Fruit fly (Drosophila melanogaster) whole organism, embryonic: Measurements from ENCODE around the gene CG8006.

ENCODE experiments used
- Atf-2 ChIP-seq: fragments of 200-800 bp; sonication (Bioruptor generic); optimal IDR thresholded peaks from 2 replicates; lab custom pipeline; 2016; ENCODE audit warnings: missing biosample characterization, missing genetic modification characterization
- Blimp-1 ChIP-seq: fragments of 200-800 bp; sonication (Bioruptor generic); optimal IDR thresholded peaks from 3 replicates; lab custom pipeline; 2018; ENCODE audit warnings: missing biosample characterization, missing genetic modification characterization, mild to moderate bottlenecking, moderate library complexity, missing genetic modification reagents
- BtbVII ChIP-seq: fragments of 200-800 bp; sonication (Bioruptor generic); optimal IDR thresholded peaks from 3 replicates; lab custom pipeline; 2017; ENCODE audit warnings: missing biosample characterization, mild to moderate bottlenecking, missing genetic modification characterization
- CG10267 ChIP-seq: fragments of 200-800 bp; sonication (Bioruptor generic); optimal IDR thresholded peaks from 2 replicates; lab custom pipeline; 2018; ENCODE audit warnings: missing biosample characterization, mild to moderate bottlenecking, missing genetic modification characterization, moderate library complexity
- CG10366 ChIP-seq: fragments of 200-800 bp; sonication (Bioruptor generic); IDR thresholded peaks from 2 replicates; pipeline ENCODE4 v1.3.6; 2022; ENCODE audit warnings: missing biosample characterization, missing genetic modification characterization
- CG10565 ChIP-seq: fragments of 200-800 bp; sonication (Bioruptor generic); optimal IDR thresholded peaks from 3 replicates; lab custom pipeline; 2016; ENCODE audit warnings: missing biosample characterization, mild to moderate bottlenecking, missing genetic modification characterization
- CG11695 ChIP-seq: fragments of 200-800 bp; sonication (Bioruptor generic); IDR thresholded peaks from 3 replicates; pipeline ENCODE4 v1.3.6; 2022; ENCODE audit warnings: missing biosample characterization, missing genetic modification characterization
- CG12071 ChIP-seq: fragments of 200-800 bp; sonication (Bioruptor generic); optimal IDR thresholded peaks from 3 replicates; lab custom pipeline; 2018; ENCODE audit warnings: missing biosample characterization, mild to moderate bottlenecking, missing genetic modification characterization
- CG12104 ChIP-seq: fragments of 200-800 bp; sonication (Bioruptor generic); optimal IDR thresholded peaks from 3 replicates; lab custom pipeline; 2016; ENCODE audit warnings: missing biosample characterization, missing genetic modification characterization
- CG13424 ChIP-seq: fragments of 200-800 bp; sonication (Bioruptor generic); optimal IDR thresholded peaks from 2 replicates; lab custom pipeline; 2019; ENCODE audit warnings: missing biosample characterization, mild to moderate bottlenecking, missing genetic modification characterization, moderate library complexity
- CG14710 ChIP-seq: fragments of 200-800 bp; sonication (Bioruptor generic); optimal IDR thresholded peaks from 3 replicates; lab custom pipeline; 2019; ENCODE audit warnings: missing biosample characterization, mild to moderate bottlenecking, missing genetic modification characterization, moderate library complexity
- CG2678 ChIP-seq: fragments of 200-800 bp; sonication (Bioruptor generic); optimal IDR thresholded peaks from 3 replicates; lab custom pipeline; 2019; ENCODE audit warnings: missing biosample characterization, mild to moderate bottlenecking, missing genetic modification characterization, moderate library complexity
- CG2875 ChIP-seq: fragments of 200-800 bp; sonication (Bioruptor generic); optimal IDR thresholded peaks from 2 replicates; lab custom pipeline; 2017; ENCODE audit warnings: missing biosample characterization, mild to moderate bottlenecking, missing genetic modification characterization, missing genetic modification reagents
- CG31441 ChIP-seq: fragments of 200-800 bp; sonication (Bioruptor generic); IDR thresholded peaks from 2 replicates; pipeline ENCODE4 v1.3.6; 2022; ENCODE audit warnings: missing biosample characterization, missing genetic modification characterization
- CG32767 ChIP-seq: fragments of 200-800 bp; sonication (Bioruptor generic); IDR thresholded peaks from 2 replicates; pipeline ENCODE4 v1.3.6; 2022; ENCODE audit warnings: missing biosample characterization, missing genetic modification characterization
- CG3281 ChIP-seq: fragments of 200-800 bp; sonication (Bioruptor generic); optimal IDR thresholded peaks from 3 replicates; lab custom pipeline; 2017; ENCODE audit warnings: missing biosample characterization, mild to moderate bottlenecking, missing genetic modification characterization
- CG34224 ChIP-seq: fragments of 200-800 bp; sonication (Bioruptor generic); IDR thresholded peaks from 3 replicates; pipeline ENCODE4 v1.3.6; 2022; ENCODE audit warnings: missing biosample characterization, missing genetic modification characterization; ENCODE audit not compliant: partially characterized antibody
- CG4617 ChIP-seq: fragments of 200-800 bp; sonication (Bioruptor generic); optimal IDR thresholded peaks from 3 replicates; lab custom pipeline; 2016; ENCODE audit warnings: missing biosample characterization, missing genetic modification characterization, borderline replicate concordance
- CG4820 ChIP-seq: fragments of 200-800 bp; sonication (Bioruptor generic); optimal IDR thresholded peaks from 3 replicates; lab custom pipeline; 2016; ENCODE audit warnings: missing biosample characterization, missing genetic modification characterization
- CG6854 ChIP-seq: fragments of 200-800 bp; sonication (Bioruptor generic); optimal IDR thresholded peaks from 3 replicates; lab custom pipeline; 2017; ENCODE audit warnings: missing biosample characterization, mild to moderate bottlenecking, missing genetic modification characterization
- CG7357 ChIP-seq: fragments of 200-800 bp; sonication (Bioruptor generic); IDR thresholded peaks from 3 replicates; pipeline ENCODE4 v1.3.6; 2022; ENCODE audit warnings: missing biosample characterization, missing genetic modification characterization
- CG7928 ChIP-seq: fragments of 200-800 bp; sonication (Bioruptor generic); optimal IDR thresholded peaks from 2 replicates; lab custom pipeline; 2017; ENCODE audit warnings: missing biosample characterization, mild to moderate bottlenecking, missing genetic modification characterization
- CG7963 ChIP-seq: fragments of 200-800 bp; sonication (Bioruptor generic); IDR thresholded peaks from 3 replicates; pipeline ENCODE4 v1.3.6; 2022; ENCODE audit warnings: missing biosample characterization, missing genetic modification characterization; ENCODE audit not compliant: partially characterized antibody
- CG7987 ChIP-seq: fragments of 200-800 bp; sonication (Bioruptor generic); optimal IDR thresholded peaks from 2 replicates; lab custom pipeline; 2018; ENCODE audit warnings: missing biosample characterization, mild to moderate bottlenecking, missing genetic modification characterization, moderate library complexity
- CG9876 ChIP-seq: fragments of 200-800 bp; sonication (Bioruptor generic); optimal IDR thresholded peaks from 2 replicates; lab custom pipeline; 2016; ENCODE audit warnings: missing biosample characterization, missing genetic modification characterization
- D19B ChIP-seq: fragments of 200-800 bp; sonication (Bioruptor generic); optimal IDR thresholded peaks from 2 replicates; lab custom pipeline; 2017; ENCODE audit warnings: missing biosample characterization, mild to moderate bottlenecking, missing genetic modification characterization
- Dip3 ChIP-seq: fragments of 200-800 bp; sonication (Bioruptor generic); optimal IDR thresholded peaks from 3 replicates; lab custom pipeline; 2016; ENCODE audit warnings: missing biosample characterization, missing genetic modification characterization
- Eip74EF ChIP-seq, 2 experiments: fragments of 200-800 bp in 1 of 2; fragments of >200 bp in 1 of 2; sonication (Bioruptor generic) in 1 of 2; optimal IDR thresholded peaks; 2 replicates each; lab custom pipeline; 2017 to 2019; ENCODE audit warnings: missing biosample characterization in 2 of 2, missing genetic modification characterization in 2 of 2, mild to moderate bottlenecking in 1 of 2, moderate library complexity in 1 of 2
- Fer3 ChIP-seq: fragments of 200-800 bp; sonication (Bioruptor generic); optimal IDR thresholded peaks from 2 replicates; lab custom pipeline; 2018; ENCODE audit warnings: missing biosample characterization, mild to moderate bottlenecking, missing genetic modification characterization, moderate library complexity
- HHEX ChIP-seq: fragments of 200-800 bp; sonication (Bioruptor generic); optimal IDR thresholded peaks from 3 replicates; lab custom pipeline; 2017; ENCODE audit warnings: missing biosample characterization, mild to moderate bottlenecking, missing genetic modification characterization, missing genetic modification reagents
- Hr51 ChIP-seq, 2 experiments: fragments of 200-800 bp; sonication (Bioruptor generic); optimal IDR thresholded peaks; 2 replicates in 1 of 2; 3 replicates in 1 of 2; lab custom pipeline; 2016 to 2018; ENCODE audit warnings: missing biosample characterization in 2 of 2, missing genetic modification characterization in 2 of 2, mild to moderate bottlenecking in 1 of 2, moderate library complexity in 1 of 2
- Oli ChIP-seq: fragments of 200-800 bp; sonication (Bioruptor generic); optimal IDR thresholded peaks from 2 replicates; lab custom pipeline; 2018; ENCODE audit warnings: missing biosample characterization, mild to moderate bottlenecking, missing genetic modification characterization, moderate library complexity
- Ptx1 ChIP-seq: fragments of 200-800 bp; sonication (Bioruptor generic); IDR thresholded peaks from 2 replicates; pipeline ENCODE4 v1.3.6; 2022; ENCODE audit warnings: missing biosample characterization, missing genetic modification characterization
- Xbp1 ChIP-seq: fragments of 200-800 bp; sonication (Bioruptor generic); optimal IDR thresholded peaks from 3 replicates; lab custom pipeline; 2016; ENCODE audit warnings: missing biosample characterization, mild to moderate bottlenecking, missing genetic modification characterization
- ase ChIP-seq: fragments of 200-800 bp; sonication (Bioruptor generic); IDR thresholded peaks from 3 replicates; pipeline ENCODE4 v1.3.6; 2022; ENCODE audit warnings: missing biosample characterization, missing genetic modification characterization
- btn ChIP-seq: fragments of 200-800 bp; sonication (Bioruptor generic); optimal IDR thresholded peaks from 2 replicates; lab custom pipeline; 2016; ENCODE audit warnings: missing biosample characterization, missing genetic modification characterization
- chinmo ChIP-seq: fragments of 200-800 bp; sonication (Bioruptor generic); IDR thresholded peaks from 4 replicates; pipeline ENCODE4 v1.3.6; 2022; ENCODE audit warnings: missing biosample characterization, missing genetic modification characterization; ENCODE audit not compliant: partially characterized antibody
- croc ChIP-seq: fragments of 200-800 bp; sonication (Bioruptor generic); conservative IDR thresholded peaks from 3 replicates; pipeline ENCODE4 v1.3.6; 2022; ENCODE audit warnings: missing biosample characterization, missing genetic modification characterization
- eve ChIP-seq, 2 experiments: fragments of >200 bp; optimal IDR thresholded peaks; 2 replicates each; lab custom pipeline; 2017; ENCODE audit warnings: missing biosample characterization in 2 of 2, missing genetic modification characterization in 2 of 2
- gro ChIP-seq: fragments of 200-800 bp; sonication (Bioruptor generic); optimal IDR thresholded peaks from 2 replicates; lab custom pipeline; 2016; ENCODE audit warnings: missing biosample characterization, missing genetic modification characterization
- nerfin-1 ChIP-seq: fragments of 200-800 bp; sonication (Bioruptor generic); optimal IDR thresholded peaks from 3 replicates; lab custom pipeline; 2019; ENCODE audit warnings: missing biosample characterization, mild to moderate bottlenecking, missing genetic modification characterization, moderate library complexity
- nmo ChIP-seq: fragments of 200-800 bp; sonication (Bioruptor generic); optimal IDR thresholded peaks from 2 replicates; lab custom pipeline; 2018; ENCODE audit warnings: missing biosample characterization, mild to moderate bottlenecking, missing genetic modification characterization, moderate library complexity
- peb ChIP-seq: fragments of 200-800 bp; sonication (Bioruptor generic); IDR thresholded peaks from 2 replicates; pipeline ENCODE4 v1.3.6; 2022; ENCODE audit warnings: missing biosample characterization, missing genetic modification characterization
- pros ChIP-seq: fragments of 200-800 bp; sonication (Bioruptor generic); optimal IDR thresholded peaks from 3 replicates; lab custom pipeline; 2019; ENCODE audit warnings: missing biosample characterization, mild to moderate bottlenecking, missing genetic modification characterization, moderate library complexity
- psq ChIP-seq: fragments of 200-800 bp; sonication (Bioruptor generic); optimal IDR thresholded peaks from 2 replicates; lab custom pipeline; 2017; ENCODE audit warnings: missing biosample characterization, missing genetic modification characterization
- pzg ChIP-seq: fragments of 200-800 bp; sonication (Bioruptor generic); optimal IDR thresholded peaks from 3 replicates; lab custom pipeline; 2018; ENCODE audit warnings: missing biosample characterization, mild to moderate bottlenecking, missing genetic modification characterization, moderate library complexity
- stc ChIP-seq: fragments of 200-800 bp; sonication (Bioruptor generic); IDR thresholded peaks from 2 replicates; pipeline ENCODE4 v1.3.6; 2022; ENCODE audit warnings: missing biosample characterization, missing genetic modification characterization
- trh ChIP-seq: fragments of 200-800 bp; sonication (Bioruptor generic); optimal IDR thresholded peaks from 2 replicates; lab custom pipeline; 2016; ENCODE audit warnings: missing biosample characterization, missing genetic modification characterization
- zf30C ChIP-seq: fragments of 200-800 bp; sonication (Bioruptor generic); optimal IDR thresholded peaks from 3 replicates; lab custom pipeline; 2018; ENCODE audit warnings: missing biosample characterization, mild to moderate bottlenecking, missing genetic modification characterization

Gene CG8006

DNA sequence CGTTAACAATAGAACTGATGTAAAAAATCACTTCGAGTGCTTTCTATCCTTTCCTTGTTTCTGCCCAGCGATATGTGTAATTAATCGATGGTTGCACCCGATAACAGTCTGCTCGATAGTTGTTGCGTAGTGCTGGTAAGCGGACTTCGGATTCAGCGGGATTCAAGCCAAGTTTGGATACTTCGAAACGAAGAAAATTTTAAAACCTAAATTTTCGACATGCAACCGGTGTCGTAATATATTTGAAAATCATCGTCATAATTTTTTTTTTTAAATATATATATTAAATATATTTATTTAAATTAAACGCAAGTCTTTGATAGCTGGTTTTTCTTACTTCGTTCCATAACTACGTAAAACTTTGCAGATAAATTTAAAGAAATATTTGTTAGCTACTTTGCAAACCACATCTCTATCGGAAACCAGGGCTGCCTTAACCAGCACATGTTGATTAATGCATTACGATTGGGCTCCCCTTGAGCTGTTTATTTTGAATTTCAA lies 13.9 kb upstream of the CG8006 start, which contains the start of the genes UbcE2M and Dhps (continued):
- TF ChIP-seq BtbVII (peak; percentile 46), trh (peak; percentile 42), Dip3 (GFP tag; lab: Kevin White, UChicago) (peak; percentile 49), CG13424 (tag; lab: Kevin White, UChicago) (peak; percentile 84), CG4820 (GFP tag; lab: Kevin White, UChicago) (peak; percentile 67), HHEX (GFP tag; lab: Kevin White, UChicago) (peak; percentile 65), psq (GFP tag; lab: Kevin White, UChicago) (peak; percentile 54), CG2678 (tag; lab: Kevin White, UChicago) (no peak), CG10565 (GFP tag; lab: Kevin White, UChicago) (no peak), CG31441 (GFP tag; lab: Robert Waterston, UW) (no peak), btn (GFP tag; lab: Kevin White, UChicago) (no peak), stc (GFP tag; lab: Robert Waterston, UW) (no peak), Hr51 (GFP tag; optimal IDR thresholded peaks at IDR 0.05; lab: Kevin White, UChicago) (peak in 1 of 2 experiments; percentile 62), CG10366 (peak; percentile 41; the same call in 1 of the 2 replicates), CG3281 (peak; percentile 86), pros (GFP tag; lab: Kevin White, UChicago) (no peak), D19B (GFP tag; lab: Kevin White, UChicago) (peak; percentile 59), CG7987 (GFP tag; lab: Kevin White, UChicago) (peak; percentile 2), peb (peak; percentile 43; the same call in 1 of the 2 replicates), CG12071 (GFP tag; lab: Kevin White, UChicago) (no peak), CG2875 (GFP tag; lab: Kevin White, UChicago) (no peak), CG34224 (GFP tag; lab: Robert Waterston, UW) (peak; percentile 59), Fer3 (peak; percentile 76), eve (GFP tag; optimal IDR thresholded peaks at IDR 0.05; lab: Kevin White, UChicago) (no peak), croc (peak; percentile 57), Atf-2 (no peak), nerfin-1 (tag; lab: Kevin White, UChicago) (no peak), CG4617 (peak; percentile 65), gro (GFP tag; lab: Kevin White, UChicago) (no peak), CG10267 (tag; lab: Kevin White, UChicago) (peak; percentile 95), CG7928 (peak; percentile 91), pzg (GFP tag; lab: Kevin White, UChicago) (peak; percentile 55), CG11695 (no peak), chinmo (GFP tag; lab: Robert Waterston, UW) (0 out of 4 replicates have a peak, but pooled peaks have one; percentile 62), CG7963 (GFP tag; lab: Robert Waterston, UW) (peak; percentile 63; the same call in 2 of the 3 replicates), CG12104 (GFP tag; lab: Kevin White, UChicago) (peak; percentile 43), CG7357 (GFP tag; lab: Robert Waterston, UW) (peak; percentile 55; the same call in 2 of the 3 replicates), nmo (GFP tag; lab: Kevin White, UChicago) (peak; percentile 80), Oli (peak; percentile 65), CG14710 (peak; percentile 85), Eip74EF (GFP tag; optimal IDR thresholded peaks at IDR 0.05; lab: Kevin White, UChicago) (no peak), ase (GFP tag; lab: Robert Waterston, UW) (peak; percentile 38; the same call in 1 of the 3 replicates), Blimp-1 (GFP tag; lab: Kevin White, UChicago) (no peak), zf30C (GFP tag; lab: Kevin White, UChicago) (no peak), CG9876 (GFP tag; lab: Kevin White, UChicago) (peak; percentile 67), Ptx1 (peak; percentile 73), Xbp1 (GFP tag; lab: Kevin White, UChicago) (peak; percentile 77), CG6854 (GFP tag; lab: Kevin White, UChicago) (no peak), CG32767 (no peak)
